Worm (Caenorhabditis elegans) whole organism, L4/young adult: ENCODE results near the gene F25E5.8.

Source experiments
- W03F9.2 ChIP-seq: fragments of 150-350 bp; optimal IDR thresholded peaks from 2 replicates; lab custom pipeline; 2014; ENCODE audit warnings: missing biosample characterization, missing genetic modification characterization
- him-1 ChIP-seq: sonication (generic microtip); optimal IDR thresholded peaks from 2 replicates; lab custom pipeline; 2016; ENCODE audit warnings: missing genotype, missing genetic modification reagents, missing genetic modification characterization, missing compliant biosample characterization

ce11 chrV:7415780-7416428 lies 19.8 kb upstream of the F25E5.8 start, which contains the start of gene F18E3.13:
- TF ChIP-seq him-1 (tag; lab: Kevin White, UChicago) (no peak), W03F9.2 (no peak)
